Worm (Caenorhabditis elegans) whole organism, L4/young adult: ENCODE measurements around the gene C04F5.8.

ENCODE experiments used
- W03F9.2 ChIP-seq: fragments of 150-350 bp; optimal IDR thresholded peaks from 2 replicates; lab custom pipeline; 2014; ENCODE audit warnings: missing biosample characterization, missing genetic modification characterization
- dao-5 ChIP-seq: sonication (generic microtip); optimal IDR thresholded peaks from 2 replicates; lab custom pipeline; 2016; ENCODE audit warnings: missing genotype, missing genetic modification characterization, moderate library complexity, missing compliant biosample characterization
- him-1 ChIP-seq: sonication (generic microtip); optimal IDR thresholded peaks from 2 replicates; lab custom pipeline; 2016; ENCODE audit warnings: missing genotype, missing genetic modification reagents, missing genetic modification characterization, missing compliant biosample characterization

ce11 chrV:5132441-5132840, 18.9 kb upstream of the C04F5.8 start, which contains the start of gene F14F9.4:
- no peak for TF ChIP-seq W03F9.2 (tag; lab: Kevin White, UChicago)
- no peak for TF ChIP-seq him-1 (tag; lab: Kevin White, UChicago)
- no peak for TF ChIP-seq dao-5 (tag; lab: Kevin White, UChicago)
